ENCODE assay signal across 2 fruit fly cellular contexts in the genomic region with DNA sequence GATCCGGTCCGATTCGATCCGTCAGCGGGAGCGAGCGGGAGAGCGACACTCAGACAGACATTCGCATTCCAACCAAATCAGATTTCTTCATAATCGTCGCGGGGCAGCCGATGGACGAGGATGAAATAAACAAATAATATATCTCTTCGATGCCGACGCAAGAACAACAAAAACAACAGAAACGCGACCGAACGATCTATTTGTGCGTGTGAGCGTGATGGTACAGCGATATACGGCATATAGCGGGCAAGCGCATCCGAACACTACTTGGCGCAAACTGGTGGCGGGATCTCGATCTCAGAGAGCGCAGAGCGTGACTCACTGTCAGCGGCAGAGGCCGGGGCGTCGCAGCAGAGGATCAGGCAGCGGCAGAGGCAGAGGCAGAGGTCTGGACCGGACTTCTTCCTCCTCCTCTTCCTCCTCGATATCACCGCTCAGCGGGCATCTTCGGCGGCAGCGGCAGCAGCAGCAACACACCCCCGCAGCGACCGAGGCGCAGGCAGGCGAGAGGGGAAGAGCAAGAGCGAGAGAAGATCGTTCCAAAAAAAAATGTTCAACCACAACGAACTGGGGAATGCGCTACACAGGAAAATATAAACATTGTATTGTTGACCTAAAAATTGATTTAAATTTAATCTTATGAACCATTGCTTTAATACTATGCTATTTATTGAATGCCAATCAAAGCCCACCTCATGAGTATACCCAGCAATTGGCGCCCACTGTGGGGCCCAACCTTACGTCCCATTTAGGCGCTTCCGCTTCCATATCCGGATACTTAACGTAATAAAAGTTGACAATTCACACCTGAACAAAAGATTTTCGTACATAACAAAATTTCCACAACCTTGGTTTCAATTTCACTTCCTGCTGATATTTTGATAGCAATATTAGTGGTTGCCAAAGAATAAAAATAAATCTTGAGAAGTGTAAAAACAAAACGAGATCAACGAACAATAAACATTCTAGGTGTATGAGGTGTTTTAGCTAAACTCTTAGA.
TF ChIP-seq lines count a peak whose summit lies in the region.

No protein-coding gene starts in this region.

TF ChIP-seq in whole organism, embryonic, 481 proteins besides CTCF, POLR2A, EP300 and RAD21 (continued from another document and continues in another):
- TF ChIP-seq lov (optimal IDR thresholded peaks at IDR 0.05; lab: Kevin White, UChicago), result no peak
- 0 out of 3 replicates have a peak, but pooled peaks have one; percentile 52 for TF ChIP-seq lov (GFP tag; IDR thresholded peaks at IDR 0.05; lab: Robert Waterston, UW)
- no peak; the same call in 2 of the 3 replicates for TF ChIP-seq so (GFP tag; IDR thresholded peaks at IDR 0.05; lab: Robert Waterston, UW)
- TF ChIP-seq CG9609 (GFP tag; optimal IDR thresholded peaks at IDR 0.05; lab: Kevin White, UChicago), result peak; percentile 49
- no peak for TF ChIP-seq Doc2 (GFP tag; IDR thresholded peaks at IDR 0.05; lab: Robert Waterston, UW)
- peak; percentile 45 for TF ChIP-seq CG18599 (GFP tag; optimal IDR thresholded peaks at IDR 0.05; lab: Kevin White, UChicago)
- TF ChIP-seq CG2116 (GFP tag; optimal IDR thresholded peaks at IDR 0.05; lab: Kevin White, UChicago), result no peak
- TF ChIP-seq CG5953 (GFP tag; IDR thresholded peaks at IDR 0.05; lab: Robert Waterston, UW), result no peak
- no peak for TF ChIP-seq emc (GFP tag; optimal IDR thresholded peaks at IDR 0.05; lab: Kevin White, UChicago)
- peak; percentile 30 for TF ChIP-seq Chrac-16 (GFP tag; optimal IDR thresholded peaks at IDR 0.05; lab: Kevin White, UChicago)
- TF ChIP-seq CG4404 (GFP tag; IDR thresholded peaks at IDR 0.05; lab: Robert Waterston, UW), result peak; percentile 36; the same call in 1 of the 2 replicates
- TF ChIP-seq abd-A (tag; optimal IDR thresholded peaks at IDR 0.05; lab: Kevin White, UChicago), result peak; percentile 58
- TF ChIP-seq CG6813 (GFP tag; optimal IDR thresholded peaks at IDR 0.05; lab: Kevin White, UChicago), result peak; percentile 36
- TF ChIP-seq nerfin-1 (tag; optimal IDR thresholded peaks at IDR 0.05; lab: Kevin White, UChicago), result no peak
- no peak for TF ChIP-seq CG31224 (GFP tag; IDR thresholded peaks at IDR 0.05; lab: Robert Waterston, UW)
- peak; percentile 43; the same call in 1 of the 2 replicates for TF ChIP-seq NFAT (GFP tag; IDR thresholded peaks at IDR 0.05; lab: Robert Waterston, UW)
- peak; percentile 20 for TF ChIP-seq cwo (GFP tag; optimal IDR thresholded peaks at IDR 0.05; lab: Kevin White, UChicago)
- TF ChIP-seq CG7839 (tag; optimal IDR thresholded peaks at IDR 0.05; lab: Kevin White, UChicago), result no peak
- peak; percentile 40 for TF ChIP-seq ATbp (GFP tag; optimal IDR thresholded peaks at IDR 0.05; lab: Kevin White, UChicago)
- peak; percentile 37 for TF ChIP-seq shn (GFP tag; optimal IDR thresholded peaks at IDR 0.05; lab: Kevin White, UChicago)
- TF ChIP-seq CG10267 (tag; optimal IDR thresholded peaks at IDR 0.05; lab: Kevin White, UChicago), result peak; percentile 44
- TF ChIP-seq btn (GFP tag; optimal IDR thresholded peaks at IDR 0.05; lab: Kevin White, UChicago), result no peak
- peak; percentile 27 for TF ChIP-seq gsb-n (tag; optimal IDR thresholded peaks at IDR 0.05; lab: Kevin White, UChicago)
- peak; percentile 58 for TF ChIP-seq CG9727 (GFP tag; optimal IDR thresholded peaks at IDR 0.05; lab: Kevin White, UChicago)
- TF ChIP-seq pnt (GFP tag; optimal IDR thresholded peaks at IDR 0.05; lab: Kevin White, UChicago), result peak; percentile 53
- no peak for TF ChIP-seq run (tag; optimal IDR thresholded peaks at IDR 0.05; lab: Kevin White, UChicago)
- no peak for TF ChIP-seq Ets97D (GFP tag; optimal IDR thresholded peaks at IDR 0.05; lab: Kevin White, UChicago)
- no peak for TF ChIP-seq Poxn (GFP tag; IDR thresholded peaks at IDR 0.05; lab: Robert Waterston, UW)
- TF ChIP-seq Xbp1 (GFP tag; optimal IDR thresholded peaks at IDR 0.05; lab: Kevin White, UChicago), result peak; percentile 58
- TF ChIP-seq Ada2b (GFP tag; IDR thresholded peaks at IDR 0.05; lab: Robert Waterston, UW), result peak; percentile 32
- peak; percentile 4 for TF ChIP-seq CG3065 (GFP tag; optimal IDR thresholded peaks at IDR 0.05; lab: Kevin White, UChicago)
- peak; percentile 91 for TF ChIP-seq D19A (tag; optimal IDR thresholded peaks at IDR 0.05; lab: Kevin White, UChicago)
- no peak for TF ChIP-seq Hey (tag; optimal IDR thresholded peaks at IDR 0.05; lab: Kevin White, UChicago)
- no peak for TF ChIP-seq hth (optimal IDR thresholded peaks at IDR 0.05; lab: Kevin White, UChicago)
- peak; percentile 13 for TF ChIP-seq CG3407 (GFP tag; optimal IDR thresholded peaks at IDR 0.05; lab: Kevin White, UChicago)
- no peak for TF ChIP-seq CG8281 (tag; optimal IDR thresholded peaks at IDR 0.05; lab: Kevin White, UChicago)
- TF ChIP-seq CG11085 (GFP tag; IDR thresholded peaks at IDR 0.05; lab: Robert Waterston, UW), result no peak
- TF ChIP-seq BEAF-32 (GFP tag; optimal IDR thresholded peaks at IDR 0.05; lab: Kevin White, UChicago), result no peak
- peak; percentile 99 for TF ChIP-seq sd (tag; optimal IDR thresholded peaks at IDR 0.05; lab: Kevin White, UChicago)
- no peak for TF ChIP-seq en (GFP tag; optimal IDR thresholded peaks at IDR 0.05; lab: Kevin White, UChicago)
- peak; percentile 65 for TF ChIP-seq CG12391 (tag; optimal IDR thresholded peaks at IDR 0.05; lab: Kevin White, UChicago)
- TF ChIP-seq gce (GFP tag; IDR thresholded peaks at IDR 0.05; lab: Robert Waterston, UW), result peak; percentile 19; the same call in 1 of the 3 replicates
- peak; percentile 90 for TF ChIP-seq klu (GFP tag; IDR thresholded peaks at IDR 0.05; lab: Robert Waterston, UW)
- peak; percentile 1 for TF ChIP-seq tx (GFP tag; optimal IDR thresholded peaks at IDR 0.05; lab: Kevin White, UChicago)
- TF ChIP-seq CG11398 (GFP tag; optimal IDR thresholded peaks at IDR 0.05; lab: Kevin White, UChicago), result no peak
- no peak for TF ChIP-seq CG15696 (tag; optimal IDR thresholded peaks at IDR 0.05; lab: Kevin White, UChicago)
- TF ChIP-seq z (GFP tag; IDR thresholded peaks at IDR 0.05; lab: Robert Waterston, UW), result peak; percentile 32; the same call in 1 of the 3 replicates
- TF ChIP-seq CG2712 (tag; optimal IDR thresholded peaks at IDR 0.05; lab: Kevin White, UChicago), result peak; percentile 36
- TF ChIP-seq bigmax (GFP tag; optimal IDR thresholded peaks at IDR 0.05; lab: Kevin White, UChicago), result no peak
- no peak for TF ChIP-seq CG12942 (GFP tag; optimal IDR thresholded peaks at IDR 0.05; lab: Kevin White, UChicago)
- no peak for TF ChIP-seq br (optimal IDR thresholded peaks at IDR 0.05; lab: Kevin White, UChicago)
- TF ChIP-seq ewg (GFP tag; optimal IDR thresholded peaks at IDR 0.05; lab: Kevin White, UChicago), result peak; percentile 47
- TF ChIP-seq CG1792 (GFP tag; optimal IDR thresholded peaks at IDR 0.05; lab: Kevin White, UChicago), result no peak
- peak; percentile 36 for TF ChIP-seq mam (GFP tag; optimal IDR thresholded peaks at IDR 0.05; lab: Kevin White, UChicago)
- TF ChIP-seq gcm2 (GFP tag; optimal IDR thresholded peaks at IDR 0.05; lab: Kevin White, UChicago), result peak; percentile 30
- TF ChIP-seq Dll (GFP tag; IDR thresholded peaks at IDR 0.05; lab: Robert Waterston, UW; ENCODE audit: partially characterized antibody), result 0 out of 4 replicates have a peak, but pooled peaks have one; percentile 38
- peak; percentile 35; the same call in 1 of the 2 replicates for TF ChIP-seq CG6689 (GFP tag; IDR thresholded peaks at IDR 0.05; lab: Robert Waterston, UW)
- peak; percentile 48 for TF ChIP-seq CG18476 (GFP tag; optimal IDR thresholded peaks at IDR 0.05; lab: Kevin White, UChicago)
- TF ChIP-seq CG4360 (GFP tag; IDR thresholded peaks at IDR 0.05; lab: Robert Waterston, UW), result peak; percentile 79
- TF ChIP-seq CG14014 (GFP tag; IDR thresholded peaks at IDR 0.05; lab: Robert Waterston, UW), result no peak

TF ChIP-seq in whole organism, prepupa, 60 proteins besides CTCF, POLR2A, EP300 and RAD21 (continued from another document):
- peak; percentile 46 for TF ChIP-seq CG34406 (GFP tag; optimal IDR thresholded peaks at IDR 0.05; lab: Kevin White, UChicago)
- peak; percentile 94 for TF ChIP-seq svp (GFP tag; lab: Kevin White, UChicago)
- peak; percentile 68 for TF ChIP-seq CG4318 (GFP tag; optimal IDR thresholded peaks at IDR 0.05; lab: Kevin White, UChicago)
- TF ChIP-seq lz (GFP tag; optimal IDR thresholded peaks at IDR 0.05; lab: Kevin White, UChicago), result peak; percentile 76
- no peak for TF ChIP-seq fd85E (GFP tag; optimal IDR thresholded peaks at IDR 0.05; lab: Kevin White, UChicago)
- no peak for TF ChIP-seq Blimp-1 (GFP tag; optimal IDR thresholded peaks at IDR 0.05; lab: Kevin White, UChicago)
- no peak for TF ChIP-seq dac (GFP tag; optimal IDR thresholded peaks at IDR 0.05; lab: Kevin White, UChicago)
- peak; percentile 63; the same call in 2 of the 3 replicates for TF ChIP-seq CG6163 (GFP tag; IDR thresholded peaks at IDR 0.05; lab: Robert Waterston, UW)
- TF ChIP-seq Smox (GFP tag; optimal IDR thresholded peaks at IDR 0.05; lab: Kevin White, UChicago), result peak; percentile 48
- peak; percentile 63 for TF ChIP-seq Eip75B (GFP tag; optimal IDR thresholded peaks at IDR 0.05; lab: Kevin White, UChicago)
- peak; percentile 53 for TF ChIP-seq net (GFP tag; optimal IDR thresholded peaks at IDR 0.05; lab: Kevin White, UChicago)
- TF ChIP-seq CG6792 (GFP tag; optimal IDR thresholded peaks at IDR 0.05; lab: Kevin White, UChicago), result peak; percentile 61
